Fruit fly (Drosophila melanogaster) whole organism, embryonic: ENCODE data around the gene Creld.
A peak's percentile ranks its signal among the peaks of the same experiment; 100 is the strongest.

ENCODE experiments used
- CG10654 ChIP-seq: fragments of 200-800 bp; sonication (Bioruptor generic); optimal IDR thresholded peaks from 2 replicates; lab custom pipeline; 2016; ENCODE audit warnings: missing biosample characterization, missing genetic modification characterization
- CG11247 ChIP-seq: fragments of 200-800 bp; sonication (Bioruptor generic); IDR thresholded peaks from 2 replicates; pipeline ENCODE4 v1.3.6; 2022; ENCODE audit warnings: missing biosample characterization, missing genetic modification characterization
- CG11695 ChIP-seq: fragments of 200-800 bp; sonication (Bioruptor generic); IDR thresholded peaks from 3 replicates; pipeline ENCODE4 v1.3.6; 2022; ENCODE audit warnings: missing biosample characterization, missing genetic modification characterization
- CG13287 ChIP-seq: fragments of 200-800 bp; sonication (Bioruptor generic); IDR thresholded peaks from 2 replicates; pipeline ENCODE4 v1.3.6; 2022; ENCODE audit warnings: missing biosample characterization, missing genetic modification characterization; ENCODE audit not compliant: partially characterized antibody
- CG2116 ChIP-seq: fragments of 200-800 bp; sonication (Bioruptor generic); optimal IDR thresholded peaks from 3 replicates; lab custom pipeline; 2018; ENCODE audit warnings: missing biosample characterization, mild to moderate bottlenecking, missing genetic modification characterization
- CG2678 ChIP-seq: fragments of 200-800 bp; sonication (Bioruptor generic); optimal IDR thresholded peaks from 3 replicates; lab custom pipeline; 2019; ENCODE audit warnings: missing biosample characterization, mild to moderate bottlenecking, missing genetic modification characterization, moderate library complexity
- CG30403 ChIP-seq: fragments of 200-800 bp; sonication (Bioruptor generic); optimal IDR thresholded peaks from 3 replicates; lab custom pipeline; 2016; ENCODE audit warnings: missing biosample characterization, missing genetic modification characterization
- CG33213 ChIP-seq: fragments of 200-800 bp; sonication (Bioruptor generic); optimal IDR thresholded peaks from 3 replicates; lab custom pipeline; 2016; ENCODE audit warnings: missing biosample characterization, missing genetic modification characterization
- CG34376 ChIP-seq: fragments of 200-800 bp; sonication (Bioruptor generic); optimal IDR thresholded peaks from 2 replicates; lab custom pipeline; 2018; ENCODE audit warnings: missing biosample characterization, mild to moderate bottlenecking, missing genetic modification characterization
- CG4617 ChIP-seq: fragments of 200-800 bp; sonication (Bioruptor generic); optimal IDR thresholded peaks from 3 replicates; lab custom pipeline; 2016; ENCODE audit warnings: missing biosample characterization, missing genetic modification characterization, borderline replicate concordance
- CG4854 ChIP-seq: fragments of 200-800 bp; sonication (Bioruptor generic); optimal IDR thresholded peaks from 2 replicates; lab custom pipeline; 2016; ENCODE audit warnings: missing biosample characterization, missing genetic modification characterization, inconsistent platforms
- CG6654 ChIP-seq: fragments of 200-800 bp; sonication (Bioruptor generic); optimal IDR thresholded peaks from 2 replicates; lab custom pipeline; 2017; ENCODE audit warnings: missing biosample characterization, mild to moderate bottlenecking, missing genetic modification characterization
- CG6689 ChIP-seq: fragments of 200-800 bp; sonication (Bioruptor generic); IDR thresholded peaks from 2 replicates; pipeline ENCODE4 v1.3.6; 2022; ENCODE audit warnings: missing biosample characterization, missing genetic modification characterization
- CG7839 ChIP-seq: fragments of 200-800 bp; sonication (Bioruptor generic); optimal IDR thresholded peaks from 3 replicates; lab custom pipeline; 2018; ENCODE audit warnings: missing biosample characterization, mild to moderate bottlenecking, missing genetic modification characterization, moderate library complexity
- CG8478 ChIP-seq: fragments of >200 bp; optimal IDR thresholded peaks from 2 replicates; lab custom pipeline; 2018
- CG8765 ChIP-seq: fragments of 200-800 bp; sonication (Bioruptor generic); IDR thresholded peaks from 2 replicates; pipeline ENCODE4 v1.3.6; 2022; ENCODE audit warnings: missing biosample characterization, missing genetic modification characterization
- D ChIP-seq, 2 experiments: fragments of 200-800 bp in 1 of 2; fragments of >200 bp in 1 of 2; sonication (Bioruptor generic) in 1 of 2; optimal IDR thresholded peaks; 2 replicates in 1 of 2; 3 replicates in 1 of 2; lab custom pipeline; 2017; ENCODE audit warnings: mild to moderate bottlenecking in 1 of 2, missing biosample characterization in 1 of 2, missing genetic modification characterization in 1 of 2, missing genetic modification reagents in 1 of 2
- E2f2 ChIP-seq: fragments of 200-800 bp; sonication (Bioruptor generic); IDR thresholded peaks from 2 replicates; pipeline ENCODE4 v1.3.6; 2022; ENCODE audit warnings: missing biosample characterization, missing genetic modification characterization
- Fer2 ChIP-seq: fragments of 200-800 bp; sonication (Bioruptor generic); optimal IDR thresholded peaks from 2 replicates; lab custom pipeline; 2018; ENCODE audit warnings: missing biosample characterization, mild to moderate bottlenecking, missing genetic modification characterization, moderate library complexity
- Lim3 ChIP-seq: fragments of 200-800 bp; sonication (Bioruptor generic); IDR thresholded peaks from 2 replicates; pipeline ENCODE4 v1.3.6; 2022; ENCODE audit warnings: missing biosample characterization, missing genetic modification characterization
- Nf-YA ChIP-seq: fragments of 200-800 bp; sonication (Bioruptor generic); IDR thresholded peaks from 2 replicates; pipeline ENCODE4 v1.3.6; 2022; ENCODE audit warnings: missing biosample characterization, missing genetic modification characterization
- Nf-YC ChIP-seq: fragments of 200-800 bp; optimal IDR thresholded peaks from 3 replicates; lab custom pipeline; 2019; ENCODE audit warnings: missing biosample characterization, mild to moderate bottlenecking, missing genetic modification characterization, moderate library complexity
- Ravus ChIP-seq: fragments of 200-800 bp; sonication (Bioruptor generic); IDR thresholded peaks from 2 replicates; pipeline ENCODE4 v1.3.6; 2022; ENCODE audit warnings: missing biosample characterization, missing genetic modification characterization
- Sox102F ChIP-seq: fragments of 200-800 bp; sonication (Bioruptor generic); optimal IDR thresholded peaks from 2 replicates; lab custom pipeline; 2018; ENCODE audit warnings: missing biosample characterization, mild to moderate bottlenecking, missing genetic modification characterization, moderate library complexity
- Spps ChIP-seq: fragments of 200-800 bp; sonication (Bioruptor generic); optimal IDR thresholded peaks from 2 replicates; lab custom pipeline; 2018; ENCODE audit warnings: missing biosample characterization, mild to moderate bottlenecking, missing genetic modification characterization
- Ssrp ChIP-seq: fragments of 200-800 bp; sonication (Bioruptor generic); optimal IDR thresholded peaks from 2 replicates; lab custom pipeline; 2018; ENCODE audit warnings: missing biosample characterization, mild to moderate bottlenecking, missing genetic modification characterization, moderate library complexity
- al ChIP-seq: fragments of 200-800 bp; sonication (Bioruptor generic); IDR thresholded peaks from 2 replicates; pipeline ENCODE4 v1.3.6; 2022; ENCODE audit warnings: missing biosample characterization, missing genetic modification characterization
- ap ChIP-seq: fragments of 200-800 bp; sonication (Bioruptor generic); IDR thresholded peaks from 2 replicates; pipeline ENCODE4 v1.3.6; 2022; ENCODE audit warnings: missing biosample characterization, missing genetic modification characterization
- ash1 ChIP-seq: fragments of 200-800 bp; sonication (Bioruptor generic); optimal IDR thresholded peaks from 2 replicates; lab custom pipeline; 2018; ENCODE audit warnings: missing biosample characterization, mild to moderate bottlenecking, missing genetic modification characterization
- az2 ChIP-seq: fragments of 200-800 bp; sonication (Bioruptor generic); optimal IDR thresholded peaks from 3 replicates; lab custom pipeline; 2016; ENCODE audit warnings: missing biosample characterization, missing genetic modification characterization
- bcd ChIP-seq: fragments of 200-800 bp; sonication (Bioruptor generic); optimal IDR thresholded peaks from 2 replicates; lab custom pipeline; 2017; ENCODE audit warnings: missing biosample characterization, mild to moderate bottlenecking, missing genetic modification characterization
- br ChIP-seq: fragments of >200 bp; optimal IDR thresholded peaks from 2 replicates; lab custom pipeline; 2017
- cad ChIP-seq: fragments of >200 bp; optimal IDR thresholded peaks from 2 replicates; lab custom pipeline; 2017; ENCODE audit warnings: missing biosample characterization, missing genetic modification characterization
- cato ChIP-seq: fragments of 200-800 bp; sonication (Bioruptor generic); optimal IDR thresholded peaks from 2 replicates; lab custom pipeline; 2016; ENCODE audit warnings: missing biosample characterization, missing genetic modification characterization, borderline replicate concordance
- crol ChIP-seq: fragments of 200-800 bp; sonication (Bioruptor generic); IDR thresholded peaks from 2 replicates; pipeline ENCODE4 v1.3.6; 2022; ENCODE audit warnings: missing biosample characterization, missing genetic modification characterization
- crp ChIP-seq, 2 experiments: fragments of 200-800 bp; sonication (Bioruptor generic); optimal IDR thresholded peaks; 2 replicates in 1 of 2; 3 replicates in 1 of 2; lab custom pipeline; 2017; ENCODE audit warnings: missing biosample characterization in 2 of 2, missing genetic modification characterization in 2 of 2, mild to moderate bottlenecking in 1 of 2, moderate library complexity in 1 of 2
- da ChIP-seq: fragments of 200-800 bp; sonication (Bioruptor generic); optimal IDR thresholded peaks from 2 replicates; lab custom pipeline; 2016; ENCODE audit warnings: missing biosample characterization, missing genetic modification characterization
- dati ChIP-seq: fragments of 200-800 bp; sonication (Bioruptor generic); IDR thresholded peaks from 2 replicates; pipeline ENCODE4 v1.3.6; 2022; ENCODE audit warnings: missing biosample characterization, missing genetic modification characterization
- ems ChIP-seq: fragments of 200-800 bp; sonication (Bioruptor generic); optimal IDR thresholded peaks from 3 replicates; lab custom pipeline; 2016; ENCODE audit warnings: missing biosample characterization, missing genetic modification characterization
- en ChIP-seq: fragments of 200-800 bp; sonication (Bioruptor generic); optimal IDR thresholded peaks from 2 replicates; lab custom pipeline; 2016; ENCODE audit warnings: missing biosample characterization, missing genetic modification characterization
- exex ChIP-seq: fragments of 200-800 bp; sonication (Bioruptor generic); optimal IDR thresholded peaks from 4 replicates; lab custom pipeline; 2018; ENCODE audit warnings: missing biosample characterization, mild to moderate bottlenecking, missing genetic modification characterization, moderate library complexity
- her ChIP-seq: fragments of 200-800 bp; sonication (Bioruptor generic); optimal IDR thresholded peaks from 2 replicates; lab custom pipeline; 2016; ENCODE audit warnings: missing biosample characterization, missing genetic modification characterization
- hth ChIP-seq: fragments of >200 bp; optimal IDR thresholded peaks from 2 replicates; lab custom pipeline; 2017; ENCODE audit warnings: inconsistent platforms
- insv ChIP-seq, 2 experiments: fragments of 200-800 bp; sonication (Bioruptor generic); optimal IDR thresholded peaks; 3 replicates each; lab custom pipeline; 2016 to 2018; ENCODE audit warnings: missing biosample characterization in 2 of 2, missing genetic modification characterization in 2 of 2
- phol ChIP-seq: fragments of 200-800 bp; sonication (Bioruptor generic); optimal IDR thresholded peaks from 3 replicates; lab custom pipeline; 2018; ENCODE audit warnings: missing biosample characterization, mild to moderate bottlenecking, missing genetic modification characterization, moderate library complexity
- sens ChIP-seq: fragments of 200-800 bp; sonication (Bioruptor generic); peaks from one replicate; lab custom pipeline; 2016; ENCODE audit warnings: missing biosample characterization, missing genetic modification characterization
- sna ChIP-seq: fragments of 200-800 bp; sonication (Bioruptor generic); IDR thresholded peaks from 2 replicates; pipeline ENCODE4 v1.3.6; 2022; ENCODE audit warnings: missing biosample characterization, missing genetic modification characterization; ENCODE audit not compliant: partially characterized antibody
- sob ChIP-seq: fragments of 200-800 bp; sonication (Bioruptor generic); IDR thresholded peaks from 2 replicates; pipeline ENCODE4 v1.3.6; 2022; ENCODE audit warnings: missing biosample characterization, missing genetic modification characterization
- z ChIP-seq: fragments of 200-800 bp; sonication (Bioruptor generic); IDR thresholded peaks from 3 replicates; pipeline ENCODE4 v1.3.6; 2022; ENCODE audit warnings: missing biosample characterization, missing genetic modification characterization
- zen2 ChIP-seq: fragments of 200-800 bp; sonication (Bioruptor generic); IDR thresholded peaks from 3 replicates; pipeline ENCODE4 v1.3.6; 2022; ENCODE audit warnings: missing biosample characterization, missing genetic modification characterization; ENCODE audit not compliant: partially characterized antibody

Gene Creld

DNA sequence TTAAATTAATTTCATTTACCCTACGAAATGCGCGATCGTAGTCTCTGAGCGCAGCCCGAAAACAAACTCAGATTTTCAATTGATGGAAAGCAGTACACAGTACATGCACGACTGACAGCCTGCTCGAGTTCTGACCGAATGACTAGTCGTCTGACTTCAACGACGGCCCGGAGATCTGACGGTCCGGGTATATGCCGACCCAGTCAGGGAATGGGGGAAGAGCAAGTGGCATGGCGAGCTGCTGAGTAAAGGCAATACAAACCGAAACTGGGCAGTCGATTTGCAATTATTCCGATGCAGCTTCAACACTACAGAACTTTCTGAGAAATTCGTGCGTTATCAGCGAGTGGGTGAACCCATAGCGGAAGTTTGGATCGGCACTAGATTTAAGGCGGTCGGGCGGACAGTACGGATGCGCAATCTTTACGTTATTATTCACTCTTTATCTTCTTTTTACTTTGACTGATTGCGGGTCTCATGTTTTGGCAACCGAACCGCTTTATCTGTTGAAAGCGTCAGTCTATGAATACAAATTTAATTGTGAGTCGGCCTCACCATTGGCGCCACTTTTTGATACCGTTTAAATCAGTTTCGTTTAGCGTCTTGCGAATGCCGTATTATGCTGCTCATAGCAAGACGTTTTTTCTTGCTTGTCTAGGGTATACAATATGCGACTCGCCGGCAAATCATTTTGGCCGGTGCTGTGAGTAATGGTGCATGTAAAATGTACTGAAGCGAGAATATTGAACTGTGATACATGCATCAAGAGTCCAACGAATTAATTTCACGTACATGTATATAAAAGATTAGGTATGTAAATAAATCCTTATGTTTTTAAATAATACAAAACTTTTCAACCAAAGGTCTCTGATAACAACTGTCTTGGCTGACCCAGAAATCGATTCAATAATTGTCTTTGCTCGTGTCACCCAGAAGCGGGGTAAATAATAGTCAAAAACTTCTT, 18.6 kb downstream of the Creld start (continued):
- TF ChIP-seq D (optimal IDR thresholded peaks at IDR 0.05; lab: Kevin White, UChicago) = no peak
- no peak for TF ChIP-seq D (GFP tag; optimal IDR thresholded peaks at IDR 0.05; lab: Kevin White, UChicago)
- no peak for TF ChIP-seq Nf-YA (GFP tag; lab: Robert Waterston, UW)
- TF ChIP-seq CG34376 (GFP tag; lab: Kevin White, UChicago) = peak; percentile 81
- no peak for TF ChIP-seq CG8765 (GFP tag; lab: Robert Waterston, UW)
- TF ChIP-seq her (GFP tag; lab: Kevin White, UChicago) = no peak
- TF ChIP-seq CG8478 = no peak
- no peak for TF ChIP-seq Fer2
- no peak for TF ChIP-seq CG33213 (GFP tag; lab: Kevin White, UChicago)
- TF ChIP-seq CG4617 = no peak
- no peak for TF ChIP-seq Nf-YC
- TF ChIP-seq phol = no peak
- no peak for TF ChIP-seq br (lab: Kevin White, UChicago)
- TF ChIP-seq CG6689 (GFP tag; lab: Robert Waterston, UW) = no peak
- TF ChIP-seq Ravus (GFP tag; lab: Robert Waterston, UW) = no peak
- no peak for TF ChIP-seq Spps
- peak; percentile 11 for TF ChIP-seq CG2678 (tag; lab: Kevin White, UChicago)
- TF ChIP-seq insv (GFP tag; optimal IDR thresholded peaks at IDR 0.05; lab: Kevin White, UChicago) = no peak
- no peak for TF ChIP-seq bcd (GFP tag; lab: Kevin White, UChicago)
- no peak for TF ChIP-seq sob
- peak; percentile 88 for TF ChIP-seq sens (GFP tag; lab: Kevin White, UChicago)
- no peak for TF ChIP-seq CG6654 (GFP tag; lab: Kevin White, UChicago)
- no peak for TF ChIP-seq ash1 (GFP tag; lab: Kevin White, UChicago)
- no peak for TF ChIP-seq E2f2
- peak; percentile 23 for TF ChIP-seq exex
- no peak for TF ChIP-seq ap (GFP tag; lab: Robert Waterston, UW)
- TF ChIP-seq CG7839 (tag; lab: Kevin White, UChicago) = peak; percentile 19
- TF ChIP-seq al (GFP tag; lab: Robert Waterston, UW) = no peak
- no peak for TF ChIP-seq z (GFP tag; lab: Robert Waterston, UW)
- no peak for TF ChIP-seq crol (GFP tag; lab: Robert Waterston, UW)
- no peak for TF ChIP-seq cad (GFP tag; lab: Kevin White, UChicago)
- no peak for TF ChIP-seq da
- TF ChIP-seq dati (GFP tag; lab: Robert Waterston, UW) = no peak
- TF ChIP-seq CG11695 = no peak
- no peak for TF ChIP-seq CG4854
- TF ChIP-seq Sox102F = no peak
- no peak for TF ChIP-seq crp (GFP tag; optimal IDR thresholded peaks at IDR 0.05; lab: Kevin White, UChicago)
- no peak for TF ChIP-seq az2
- TF ChIP-seq ems (GFP tag; lab: Kevin White, UChicago) = no peak
- TF ChIP-seq Ssrp (tag; lab: Kevin White, UChicago) = no peak
- TF ChIP-seq CG13287 (GFP tag; lab: Robert Waterston, UW) = no peak
- TF ChIP-seq zen2 (GFP tag; lab: Robert Waterston, UW) = no peak
- no peak for TF ChIP-seq CG2116 (GFP tag; lab: Kevin White, UChicago)
- TF ChIP-seq Lim3 (GFP tag; lab: Robert Waterston, UW) = no peak
- no peak for TF ChIP-seq en (GFP tag; lab: Kevin White, UChicago)
- no peak for TF ChIP-seq CG30403 (GFP tag; lab: Kevin White, UChicago)
- no peak for TF ChIP-seq cato (GFP tag; lab: Kevin White, UChicago)
- no peak for TF ChIP-seq hth (lab: Kevin White, UChicago)
- TF ChIP-seq CG11247 = no peak
- no peak for TF ChIP-seq sna
- no peak for TF ChIP-seq CG10654 (GFP tag; lab: Kevin White, UChicago)
